Worm (Caenorhabditis elegans): ENCODE measurements around the gene cyd-1.

cyd-1 gene

DNA sequence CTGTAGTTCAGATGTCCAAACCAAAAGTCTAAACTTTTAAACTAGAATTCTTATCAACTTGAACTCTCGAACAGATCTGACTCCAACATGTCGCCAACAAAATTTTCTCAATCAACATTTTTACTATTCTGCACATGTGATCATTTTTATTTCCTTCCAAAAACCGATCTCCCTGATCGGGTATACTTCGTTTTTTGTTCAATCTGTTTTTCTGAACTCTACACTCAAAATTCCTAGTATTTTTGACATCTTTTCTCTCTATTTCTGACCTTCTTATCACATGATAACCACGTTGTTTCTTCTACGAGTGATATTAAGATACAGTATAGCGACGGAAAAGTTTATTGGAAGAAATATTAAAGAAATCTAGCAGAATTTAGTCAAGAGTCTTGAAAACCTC, 25.9 kb downstream of the cyd-1 start:
- TF ChIP-seq ztf-26 (tag; optimal IDR thresholded peaks at IDR 0.05) (peak; percentile 35), nhr-179 (tag; optimal IDR thresholded peaks at IDR 0.05) (no peak), ztf-22 (GFP tag; optimal IDR thresholded peaks at IDR 0.05) (peak; percentile 37), him-1 (tag; optimal IDR thresholded peaks at IDR 0.05) (no peak), nhr-80 (tag; optimal IDR thresholded peaks at IDR 0.05) (peak; percentile 54), lin-40 (tag; optimal IDR thresholded peaks at IDR 0.05) (peak; percentile 0)

DNA sequence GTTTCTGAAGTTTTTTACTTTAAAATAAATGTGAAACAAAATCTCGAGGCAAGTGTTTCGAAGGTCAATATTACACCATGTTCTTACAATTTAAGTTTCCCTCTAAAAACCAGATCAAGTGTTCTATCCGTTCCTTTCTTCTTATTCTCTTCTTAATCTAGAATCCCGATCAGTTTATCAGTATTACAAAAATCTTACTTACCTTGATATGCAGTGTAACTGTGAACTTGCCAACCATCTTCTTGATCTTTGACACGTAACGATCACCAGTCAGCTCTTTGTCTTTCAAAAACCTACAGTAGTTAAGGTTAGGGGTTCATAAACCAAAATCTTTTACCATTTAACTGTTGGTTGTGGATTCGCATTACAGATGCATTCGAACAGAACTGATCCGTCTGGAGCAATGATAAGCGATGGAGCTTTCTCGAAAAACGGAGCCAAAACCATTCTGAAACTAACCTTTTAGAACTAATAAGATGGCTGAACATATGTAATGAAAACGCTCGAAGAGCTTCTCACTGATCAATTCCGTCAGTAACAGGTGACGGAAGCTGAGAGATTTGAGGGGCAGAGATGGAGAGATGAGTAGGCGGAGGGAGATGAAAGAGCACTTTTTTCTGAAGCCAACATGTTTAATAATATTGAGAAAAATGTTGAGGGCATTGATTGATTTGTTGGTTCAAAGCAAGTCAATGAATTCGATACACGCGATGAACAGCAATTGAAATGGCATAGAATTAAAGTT, 27.5 kb downstream of the cyd-1 start, which contains the start of gene oig-2:
oig-2 (minus strand) TSS at position 448 of the 745 bp plus-strand sequence.
- no peak for TF ChIP-seq dox-1 (GFP tag; IDR thresholded peaks at IDR 0.05)
- no peak for TF ChIP-seq B0019.2 (GFP tag; conservative IDR thresholded peaks at IDR 0.05)
- TF ChIP-seq snpc-1.3 (tag; optimal IDR thresholded peaks at IDR 0.05; ENCODE audit: insufficient read depth), result no peak
- no peak for TF ChIP-seq chd-7 (tag; optimal IDR thresholded peaks at IDR 0.05)
- TF ChIP-seq repo-1 (tag; optimal IDR thresholded peaks at IDR 0.05), result no peak
- no peak for TF ChIP-seq ceh-100 (GFP tag; IDR thresholded peaks at IDR 0.05)
- TF ChIP-seq mxl-1 (tag; optimal IDR thresholded peaks at IDR 0.05), result no peak
- TF ChIP-seq K12H6.12 (tag; optimal IDR thresholded peaks at IDR 0.05), result no peak
- no peak for TF ChIP-seq C17E4.6 (GFP tag; IDR thresholded peaks at IDR 0.05)
- no peak for TF ChIP-seq rpc-1 (optimal IDR thresholded peaks at IDR 0.05)
- TF ChIP-seq rpc-1 (tag; optimal IDR thresholded peaks at IDR 0.05), result no peak
- no peak for TF ChIP-seq ztf-25 (GFP tag; IDR thresholded peaks at IDR 0.05)
- TF ChIP-seq sdz-38 (tag; optimal IDR thresholded peaks at IDR 0.05), result no peak
- no peak for TF ChIP-seq akir-1 (GFP tag; optimal IDR thresholded peaks at IDR 0.05)
- TF ChIP-seq ztf-6 (GFP tag; IDR thresholded peaks at IDR 0.05), result no peak
- TF ChIP-seq aptf-3 (GFP tag; IDR thresholded peaks at IDR 0.05), result no peak
- TF ChIP-seq egrh-3 (GFP tag; IDR thresholded peaks at IDR 0.05), result no peak
- TF ChIP-seq bed-2 (GFP tag; IDR thresholded peaks at IDR 0.05), result no peak

ce11 chrII:13012684-13013083, 32.3 kb downstream of the cyd-1 start:
- TF ChIP-seq atf-7 (tag; optimal IDR thresholded peaks at IDR 0.05), result peak; percentile 21
- TF ChIP-seq ztf-25 (GFP tag; IDR thresholded peaks at IDR 0.05), result no peak
- TF ChIP-seq C17E4.6 (GFP tag; IDR thresholded peaks at IDR 0.05), result no peak

DNA sequence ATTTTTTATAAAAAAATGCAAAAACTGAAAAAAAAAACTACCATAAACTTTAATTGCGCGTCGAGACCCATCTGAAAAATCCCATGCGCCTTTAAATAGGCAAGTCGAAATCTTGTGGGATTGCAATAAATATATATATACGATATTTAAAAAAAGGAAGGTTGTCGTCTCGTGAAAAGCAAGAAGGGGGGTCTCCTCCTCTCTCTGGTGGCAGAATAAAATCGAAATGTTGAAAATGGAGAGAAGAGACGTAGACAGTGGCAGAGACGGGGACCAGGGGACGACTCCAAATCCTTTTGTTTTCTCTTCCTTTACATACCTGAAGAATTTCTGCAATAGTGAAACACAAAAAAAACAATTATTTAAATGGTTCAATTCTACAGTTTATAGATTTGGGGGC, 33.6 kb downstream of the cyd-1 start, which contains the start of gene F18A11.5:
F18A11.5 (minus strand) TSS at position 321 of the 400 bp plus-strand sequence.
- TF ChIP-seq ceh-58 (GFP tag; IDR thresholded peaks at IDR 0.05), result no peak
- no peak for TF ChIP-seq pbrm-1 (GFP tag; IDR thresholded peaks at IDR 0.05)
- no peak for TF ChIP-seq egrh-3 (GFP tag; IDR thresholded peaks at IDR 0.05)
- peak; percentile 36 for TF ChIP-seq F52B5.7 (tag; optimal IDR thresholded peaks at IDR 0.05)
- TF ChIP-seq K12H6.12 (tag; optimal IDR thresholded peaks at IDR 0.05), result no peak
- TF ChIP-seq let-526 (GFP tag; IDR thresholded peaks at IDR 0.05), result no peak
- no peak for TF ChIP-seq madf-10 (tag; optimal IDR thresholded peaks at IDR 0.05)
- TF ChIP-seq snpc-4 (GFP tag; optimal IDR thresholded peaks at IDR 0.05), result no peak
- peak in 1 of 4 experiments; percentile 20 for TF ChIP-seq snpc-4 (tag; optimal IDR thresholded peaks at IDR 0.05)
- no peak for TF ChIP-seq gei-17 (GFP tag; optimal IDR thresholded peaks at IDR 0.05)
- no peak for TF ChIP-seq ccch-3 (GFP tag; optimal IDR thresholded peaks at IDR 0.05)
- no peak for TF ChIP-seq ama-1 (optimal IDR thresholded peaks at IDR 0.05)
- no peak for TF ChIP-seq ama-1 (GFP tag; optimal IDR thresholded peaks at IDR 0.05)
- no peak for TF ChIP-seq ekl-4 (GFP tag; IDR thresholded peaks at IDR 0.05)
- no peak for TF ChIP-seq lin-26 (GFP tag; IDR thresholded peaks at IDR 0.05)
- TF ChIP-seq ztf-6 (GFP tag; IDR thresholded peaks at IDR 0.05), result no peak
- TF ChIP-seq rec-8 (tag; optimal IDR thresholded peaks at IDR 0.05), result no peak
- peak; percentile 46 for TF ChIP-seq hrde-1 (tag; optimal IDR thresholded peaks at IDR 0.05; ENCODE audit: borderline replicate concordance)
- TF ChIP-seq dpff-1 (tag; optimal IDR thresholded peaks at IDR 0.05), result no peak
- no peak for TF ChIP-seq ztf-3 (GFP tag; optimal IDR thresholded peaks at IDR 0.05)
- peak; percentile 46; the same call in 1 of the 2 replicates for TF ChIP-seq ztf-25 (GFP tag; IDR thresholded peaks at IDR 0.05)
- no peak for TF ChIP-seq aptf-2 (GFP tag; conservative IDR thresholded peaks at IDR 0.05)
- TF ChIP-seq ztf-28 (GFP tag; IDR thresholded peaks at IDR 0.05), result no peak
- peak; percentile 60; the same call in 1 of the 2 replicates for TF ChIP-seq Y95B8A.8 (GFP tag; IDR thresholded peaks at IDR 0.05)

Data from whole organism, young adult.